Worm (Caenorhabditis elegans): ENCODE results near the gene map-1.

map-1 gene

DNA sequence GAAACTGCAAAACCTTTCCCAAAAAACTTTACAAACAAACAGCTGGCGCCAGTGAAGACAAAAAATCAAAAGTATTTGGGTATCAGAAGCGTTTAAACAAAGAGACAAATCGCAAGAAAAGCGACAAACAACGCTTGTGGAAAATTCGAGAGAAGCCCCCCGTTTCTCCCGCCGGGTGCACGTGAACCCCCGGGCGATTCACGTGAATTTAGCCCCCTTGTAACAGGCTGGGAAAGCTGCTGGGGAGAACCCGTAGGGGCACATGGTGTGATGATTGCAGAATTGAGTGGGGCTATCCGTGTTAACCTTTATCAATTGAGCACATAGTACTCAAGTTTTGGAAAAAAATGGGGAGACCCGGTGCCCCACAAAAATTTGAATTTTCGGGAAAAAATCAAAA is 32.5 kb downstream of the map-1 start:
- TF ChIP-seq lsy-12 (tag; optimal IDR thresholded peaks at IDR 0.05) (peak; percentile 22), nhr-28 (tag; optimal IDR thresholded peaks at IDR 0.05) (no peak), fkh-2 (tag; optimal IDR thresholded peaks at IDR 0.05) (no peak), R02D3.7 (tag; optimal IDR thresholded peaks at IDR 0.05) (peak; percentile 9), ztf-11 (tag; optimal IDR thresholded peaks at IDR 0.05) (no peak), nhr-237 (tag; optimal IDR thresholded peaks at IDR 0.05) (no peak), nhr-67 (tag; optimal IDR thresholded peaks at IDR 0.05) (no peak), snpc-4 (tag; optimal IDR thresholded peaks at IDR 0.05) (no peak), lin-15B (tag; optimal IDR thresholded peaks at IDR 0.05) (no peak), unc-62 (GFP tag; optimal IDR thresholded peaks at IDR 0.05) (no peak), fos-1 (tag; optimal IDR thresholded peaks at IDR 0.05) (no peak), ceh-9 (tag; optimal IDR thresholded peaks at IDR 0.05) (no peak), nhr-25 (tag; optimal IDR thresholded peaks at IDR 0.05) (peak; percentile 56), ceh-28 (tag; optimal IDR thresholded peaks at IDR 0.05) (peak; percentile 66), elt-1 (tag; optimal IDR thresholded peaks at IDR 0.05) (no peak), aly-2 (tag; optimal IDR thresholded peaks at IDR 0.05) (no peak), skn-1 (tag; optimal IDR thresholded peaks at IDR 0.05) (no peak), ceh-16 (tag; optimal IDR thresholded peaks at IDR 0.05) (no peak), mml-1 (tag; optimal IDR thresholded peaks at IDR 0.05) (peak; percentile 95), nhr-43 (tag; optimal IDR thresholded peaks at IDR 0.05; ENCODE audit: poor library complexity, severe bottlenecking) (no peak), ama-1 (optimal IDR thresholded peaks at IDR 0.05) (peak; percentile 10), elt-3 (tag; optimal IDR thresholded peaks at IDR 0.05) (peak in 1 of 3 experiments; percentile 6), nfya-1 (tag; optimal IDR thresholded peaks at IDR 0.05; ENCODE audit: insufficient read depth) (peak; percentile 62), fkh-10 (GFP tag; optimal IDR thresholded peaks at IDR 0.05) (no peak), jun-1 (tag; optimal IDR thresholded peaks at IDR 0.05) (no peak), ztf-4 (tag; optimal IDR thresholded peaks at IDR 0.05) (no peak), daf-12 (tag; optimal IDR thresholded peaks at IDR 0.05) (no peak), elt-2 (tag; optimal IDR thresholded peaks at IDR 0.05) (no peak), eor-1 (tag; optimal IDR thresholded peaks at IDR 0.05) (no peak), pqm-1 (tag; optimal IDR thresholded peaks at IDR 0.05) (peak; percentile 1), nhr-23 (tag; optimal IDR thresholded peaks at IDR 0.05) (peak; percentile 47), nhr-11 (tag; optimal IDR thresholded peaks at IDR 0.05) (peak; percentile 18), tbx-2 (tag; optimal IDR thresholded peaks at IDR 0.05) (peak; percentile 59), egl-27 (tag; optimal IDR thresholded peaks at IDR 0.05) (no peak), lin-39 (tag; optimal IDR thresholded peaks at IDR 0.05) (no peak), ceh-82 (tag; optimal IDR thresholded peaks at IDR 0.05) (no peak), zag-1 (tag; optimal IDR thresholded peaks at IDR 0.05) (no peak), unc-39 (tag; optimal IDR thresholded peaks at IDR 0.05) (no peak), hmg-11 (tag; optimal IDR thresholded peaks at IDR 0.05) (no peak), nhr-77 (tag; optimal IDR thresholded peaks at IDR 0.05) (no peak), nhr-12 (tag; optimal IDR thresholded peaks at IDR 0.05) (no peak), sea-2 (GFP tag; optimal IDR thresholded peaks at IDR 0.05) (no peak), ZK546.5 (tag; optimal IDR thresholded peaks at IDR 0.05) (no peak), egl-5 (tag; optimal IDR thresholded peaks at IDR 0.05) (no peak), mdl-1 (tag; optimal IDR thresholded peaks at IDR 0.05) (peak; percentile 60), pha-4 (tag; optimal IDR thresholded peaks at IDR 0.05) (peak; percentile 89), nhr-76 (tag; optimal IDR thresholded peaks at IDR 0.05) (no peak)

DNA sequence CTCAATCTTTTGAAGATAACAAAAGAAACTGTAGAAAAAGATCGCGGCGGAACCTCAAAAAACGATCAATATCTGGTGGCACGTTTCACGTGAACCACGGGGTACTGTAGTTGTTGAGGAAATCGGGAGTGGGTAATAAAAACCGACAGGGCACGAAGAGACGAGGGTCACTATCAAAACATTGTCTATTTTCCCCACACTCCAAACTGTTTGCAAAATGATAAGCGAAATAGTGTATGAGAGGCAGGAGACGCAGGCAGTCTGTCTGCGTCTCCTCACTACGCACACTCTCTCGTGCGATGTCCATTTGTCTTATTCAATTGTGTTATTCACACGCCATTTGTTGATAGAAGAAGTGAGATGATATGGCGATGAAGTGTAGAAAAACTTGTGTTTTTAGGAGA is 33.2 kb downstream of the map-1 start:
- TF ChIP-seq mml-1 (tag; optimal IDR thresholded peaks at IDR 0.05): peak; percentile 7
- no peak for TF ChIP-seq ceh-82 (tag; optimal IDR thresholded peaks at IDR 0.05)
- TF ChIP-seq ZK546.5 (tag; optimal IDR thresholded peaks at IDR 0.05): no peak
- peak; percentile 65 for TF ChIP-seq ama-1 (optimal IDR thresholded peaks at IDR 0.05)
- peak; percentile 82 for TF ChIP-seq nhr-23 (tag; optimal IDR thresholded peaks at IDR 0.05)
- peak in 2 of 3 experiments; percentile 22 to 64 for TF ChIP-seq elt-3 (tag; optimal IDR thresholded peaks at IDR 0.05)
- TF ChIP-seq nhr-25 (tag; optimal IDR thresholded peaks at IDR 0.05): peak; percentile 68
- TF ChIP-seq nhr-43 (tag; optimal IDR thresholded peaks at IDR 0.05; ENCODE audit: poor library complexity, severe bottlenecking): peak; percentile 96
- TF ChIP-seq lin-15B (tag; optimal IDR thresholded peaks at IDR 0.05): no peak
- TF ChIP-seq nhr-67 (tag; optimal IDR thresholded peaks at IDR 0.05): no peak
- TF ChIP-seq lsy-12 (tag; optimal IDR thresholded peaks at IDR 0.05): peak; percentile 64
- TF ChIP-seq lin-39 (tag; optimal IDR thresholded peaks at IDR 0.05): no peak
- no peak for TF ChIP-seq hmg-11 (tag; optimal IDR thresholded peaks at IDR 0.05)
- no peak for TF ChIP-seq unc-39 (tag; optimal IDR thresholded peaks at IDR 0.05)
- TF ChIP-seq pqm-1 (tag; optimal IDR thresholded peaks at IDR 0.05): peak; percentile 37
- TF ChIP-seq pha-4 (tag; optimal IDR thresholded peaks at IDR 0.05): peak; percentile 47
- TF ChIP-seq elt-2 (tag; optimal IDR thresholded peaks at IDR 0.05): peak; percentile 56
- TF ChIP-seq R02D3.7 (tag; optimal IDR thresholded peaks at IDR 0.05): peak; percentile 27
- TF ChIP-seq jun-1 (tag; optimal IDR thresholded peaks at IDR 0.05): peak; percentile 62
- peak; percentile 5 for TF ChIP-seq tbx-2 (tag; optimal IDR thresholded peaks at IDR 0.05)
- TF ChIP-seq mdl-1 (tag; optimal IDR thresholded peaks at IDR 0.05): peak; percentile 54
- TF ChIP-seq ceh-28 (tag; optimal IDR thresholded peaks at IDR 0.05): peak; percentile 47
- TF ChIP-seq unc-62 (GFP tag; optimal IDR thresholded peaks at IDR 0.05): no peak
- no peak for TF ChIP-seq ztf-4 (tag; optimal IDR thresholded peaks at IDR 0.05)
- TF ChIP-seq nfya-1 (tag; optimal IDR thresholded peaks at IDR 0.05; ENCODE audit: insufficient read depth): peak; percentile 57
